Fruit fly (Drosophila melanogaster) ovary, adult (tissue): ENCODE data around the gene Cyp313a2.

Source experiments
- CG17801 ChIP-seq: fragments of 200-800 bp; optimal IDR thresholded peaks from 2 replicates; lab custom pipeline; 2019; ENCODE audit warnings: missing biosample characterization, mild to moderate bottlenecking, missing genetic modification characterization, moderate library complexity; ENCODE audit not compliant: partially characterized antibody

Cyp313a2 gene

DNA sequence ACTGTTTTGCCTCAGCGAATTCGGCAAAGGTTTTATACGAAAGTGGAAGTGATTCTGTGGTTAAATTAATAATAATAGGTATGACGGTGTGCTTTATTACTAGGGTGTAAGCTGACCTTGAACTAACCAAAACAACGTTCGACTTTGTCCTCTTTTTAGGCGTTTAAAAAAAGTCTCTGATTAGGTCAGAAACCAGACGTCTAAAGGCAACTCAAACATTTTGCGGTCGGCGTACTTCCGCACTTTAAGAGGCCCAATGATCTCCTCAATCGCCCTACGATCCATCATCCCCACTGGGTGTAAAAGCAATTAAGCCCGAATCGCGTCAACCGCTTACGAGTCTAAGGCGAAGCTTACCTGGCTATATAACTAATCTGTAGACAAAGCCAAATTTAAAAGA lies 2.5 kb upstream of the Cyp313a2 start, which contains the start of gene Cyp313a3:
TSS of gene Cyp313a3 (minus strand) at position 101 of the 400 bp plus-strand sequence.
- TF ChIP-seq CG17801 (GFP tag; lab: Kevin White, UChicago) = no peak

dm6 chr3R:12234584-12234983 lies 2.1 kb downstream of the Cyp313a2 start, which contains the start of gene Cyp313a5:
Gene Cyp313a5, minus strand, starts transcription at chr3R:12234684.
- TF ChIP-seq CG17801 (GFP tag; lab: Kevin White, UChicago) = no peak

dm6 chr3R:12232629-12233028 lies 4.1 kb downstream of the Cyp313a2 start, which contains the start of gene Pglym87:
Gene Pglym87, minus strand, starts transcription at chr3R:12232729.
- TF ChIP-seq CG17801 (GFP tag; lab: Kevin White, UChicago) = no peak

DNA sequence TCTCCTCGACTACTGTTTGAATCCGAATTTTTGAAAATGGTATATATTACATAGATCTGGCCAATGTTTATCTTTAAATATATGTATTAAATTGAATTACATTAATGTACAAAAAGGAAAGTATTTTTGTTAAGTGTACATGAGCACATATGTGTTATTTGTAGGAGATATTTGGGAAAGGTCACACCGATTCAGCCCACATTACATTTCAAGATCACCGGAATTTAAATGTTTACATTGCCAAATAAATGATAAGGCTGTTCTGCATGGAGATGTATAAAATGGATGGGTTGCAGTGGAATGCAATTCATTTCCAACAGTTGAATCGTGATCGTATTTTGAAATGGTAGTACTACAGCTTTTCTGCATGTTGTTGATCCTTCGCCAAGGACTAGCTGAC lies 7.6 kb downstream of the Cyp313a2 start, which contains the start of gene CG3916:
TSS of gene CG3916 (plus strand) at position 301 of the 400 bp plus-strand sequence.
- no peak for TF ChIP-seq CG17801 (GFP tag; lab: Kevin White, UChicago)

- no peak for TF ChIP-seq CG17801 (GFP tag; lab: Kevin White, UChicago)
Observed at dm6 chr3R:12226239-12226638, 10.5 kb downstream of the Cyp313a2 start, which contains the start of gene CG12256. Gene CG12256, minus strand, starts transcription at chr3R:12226339.

dm6 chr3R:12224919-12225318 lies 11.8 kb downstream of the Cyp313a2 start, which contains the start of gene CG17404:
Gene CG17404, minus strand, starts transcription at chr3R:12225019.
- no peak for TF ChIP-seq CG17801 (GFP tag; lab: Kevin White, UChicago)

dm6 chr3R:12222093-12222492 lies 14.6 kb downstream of the Cyp313a2 start, which contains the start of gene Rsbp15:
Gene Rsbp15, plus strand, starts transcription at chr3R:12222387.
- no peak for TF ChIP-seq CG17801 (GFP tag; lab: Kevin White, UChicago)

DNA sequence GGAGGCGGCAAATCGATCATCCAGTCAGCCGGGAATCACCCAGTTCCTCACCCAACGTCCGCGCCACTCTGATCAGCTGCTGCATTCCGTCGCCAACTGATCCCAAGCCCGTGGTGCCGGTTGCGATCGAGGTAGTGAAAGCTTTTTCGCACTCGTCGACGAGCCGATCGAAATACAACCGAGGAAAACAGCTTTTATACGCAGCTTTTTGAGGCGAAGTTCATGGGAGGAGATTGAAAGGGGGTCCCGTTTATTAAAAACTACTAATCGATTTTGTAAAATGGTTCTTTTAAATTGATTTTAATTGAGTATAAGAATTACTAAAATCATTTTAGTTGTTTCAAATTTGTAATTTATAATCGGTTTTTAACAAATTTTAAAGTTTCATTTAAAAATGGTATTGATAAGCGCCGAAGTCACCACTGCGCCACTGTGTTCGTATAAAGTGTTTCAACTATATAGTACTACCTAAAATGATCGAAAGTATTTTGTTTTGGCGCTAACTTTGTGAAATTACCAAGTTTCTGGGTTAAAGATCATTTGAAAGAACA lies 15.3 kb downstream of the Cyp313a2 start, which contains the start of gene CG4860:
TSS of gene CG4860 (minus strand) at position 99 of the 551 bp plus-strand sequence.
- TF ChIP-seq CG17801 (GFP tag; lab: Kevin White, UChicago) = peak; percentile 80

- no peak for TF ChIP-seq CG17801 (GFP tag; lab: Kevin White, UChicago)
Observed at dm6 chr3R:12219497-12219896, 17.2 kb downstream of the Cyp313a2 start, which contains the start of gene Cog1. Gene Cog1, minus strand, starts transcription at chr3R:12219686.

DNA sequence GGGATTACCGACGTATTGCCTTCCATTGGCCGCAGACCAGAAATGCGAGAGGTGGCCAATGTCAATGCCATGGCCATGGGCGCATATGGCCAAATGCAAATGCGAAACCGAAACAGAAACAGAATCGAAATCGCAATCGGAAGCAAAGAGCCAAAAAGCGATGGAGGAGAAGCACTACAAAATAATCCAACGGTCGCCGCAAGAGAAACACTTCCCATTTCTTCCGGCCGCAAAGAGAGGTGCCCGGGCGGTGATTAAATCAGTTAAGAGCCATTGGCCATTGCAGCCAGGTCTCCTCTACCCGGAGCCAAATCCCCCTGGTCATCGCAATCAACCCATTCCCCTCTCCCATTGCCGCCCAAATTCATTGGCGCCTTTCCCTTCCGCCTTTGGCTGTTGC lies 22.5 kb downstream of the Cyp313a2 start, which contains the start of gene CG14742:
TSS of gene CG14742 (plus strand) at position 301 of the 400 bp plus-strand sequence.
- no peak for TF ChIP-seq CG17801 (GFP tag; lab: Kevin White, UChicago)

DNA sequence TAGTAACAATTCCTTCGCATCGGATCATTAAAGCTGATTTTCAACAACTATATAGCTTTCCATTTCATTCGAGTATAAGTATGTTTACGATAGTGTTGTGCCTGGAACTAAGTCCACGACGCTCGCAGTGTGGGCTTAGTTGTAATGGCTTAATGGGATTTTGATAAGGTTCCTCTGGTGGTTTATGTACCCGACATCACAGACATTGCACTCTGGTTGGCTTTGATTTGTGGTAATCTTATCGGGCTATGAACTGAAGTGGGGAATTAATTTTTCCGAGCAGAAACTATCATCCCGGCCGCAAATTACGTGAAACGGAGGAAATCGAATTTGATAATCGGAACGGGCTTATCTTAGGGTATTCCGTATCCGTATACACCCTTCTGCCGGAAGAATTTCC lies 25.2 kb downstream of the Cyp313a2 start:
- TF ChIP-seq CG17801 (GFP tag; lab: Kevin White, UChicago) = no peak

DNA sequence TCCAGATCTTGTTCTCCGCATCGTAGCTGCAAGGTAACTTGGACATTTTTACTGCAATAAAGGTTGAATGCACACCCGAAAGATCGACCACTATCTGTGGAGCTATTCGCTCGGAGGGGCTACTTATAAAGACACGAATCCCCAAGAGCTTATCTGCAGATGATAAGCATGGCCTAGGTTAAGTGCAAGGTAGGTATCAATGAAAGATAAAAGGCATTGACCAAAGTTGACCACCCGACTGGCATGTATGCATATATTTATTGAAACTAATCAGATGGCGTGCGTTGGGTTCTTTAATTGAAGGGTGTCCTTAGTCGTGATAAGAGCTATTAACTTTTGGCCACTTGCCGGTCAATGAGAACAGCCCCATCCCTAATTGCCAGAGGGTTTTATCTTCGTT lies 26.4 kb downstream of the Cyp313a2 start, which contains the start of gene CG4830:
TSS of gene CG4830 (minus strand) at position 101 of the 400 bp plus-strand sequence.
- TF ChIP-seq CG17801 (GFP tag; lab: Kevin White, UChicago) = no peak

dm6 chr3R:12197641-12198040 lies 39.1 kb downstream of the Cyp313a2 start, which contains the start of gene Adk1:
Gene Adk1, plus strand, starts transcription at chr3R:12197941.
- no peak for TF ChIP-seq CG17801 (GFP tag; lab: Kevin White, UChicago)

- TF ChIP-seq CG17801 (GFP tag; lab: Kevin White, UChicago) = no peak
Observed at dm6 chr3R:12196100-12196499, 40.6 kb downstream of the Cyp313a2 start.

DNA sequence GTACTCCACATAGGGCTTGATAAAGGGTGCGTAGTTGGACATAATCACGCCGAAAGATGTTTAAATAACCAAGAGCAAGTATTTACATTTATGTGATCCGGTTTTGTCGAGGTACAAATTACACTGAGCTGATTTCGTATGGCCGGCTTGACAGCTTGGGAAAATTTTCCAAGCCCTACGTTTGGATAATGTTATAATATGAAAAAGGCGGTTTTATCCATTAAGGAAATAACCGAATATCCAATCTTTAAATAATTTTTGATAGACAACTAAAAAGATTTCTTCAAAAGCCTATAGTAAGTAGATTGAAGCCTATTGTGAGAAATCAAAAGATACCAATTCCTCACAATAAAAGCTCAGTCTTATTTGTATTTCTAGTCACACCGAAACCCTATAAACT lies 41.8 kb downstream of the Cyp313a2 start, which contains the start of the genes eIF3d2 and CG43450:
TSS of gene eIF3d2 (minus strand) at position 101 of the 400 bp plus-strand sequence.
TSS of gene CG43450 (plus strand) at position 384 of the 400 bp plus-strand sequence.
- no peak for TF ChIP-seq CG17801 (GFP tag; lab: Kevin White, UChicago)
